Worm (Caenorhabditis elegans) whole organism, L1 larva: ENCODE results near the gene rdl-1.

ENCODE experiments used
- C04F5.9 ChIP-seq: sonication (generic microtip); optimal IDR thresholded peaks from 2 replicates; lab custom pipeline; 2016; ENCODE audit warnings: missing genetic modification characterization, missing compliant biosample characterization
- C16A3.4 ChIP-seq: fragments of 150-350 bp; optimal IDR thresholded peaks from 2 replicates; lab custom pipeline; 2014; ENCODE audit warnings: missing biosample characterization, missing genetic modification characterization
- C34B4.2 ChIP-seq: sonication (generic microtip); optimal IDR thresholded peaks from 2 replicates; lab custom pipeline; 2017; ENCODE audit warnings: mild to moderate bottlenecking, missing genetic modification characterization, missing compliant biosample characterization
- Y116A8C.19 ChIP-seq: sonication (generic microtip); optimal IDR thresholded peaks from 2 replicates; lab custom pipeline; 2016; ENCODE audit warnings: missing compliant biosample characterization, missing genetic modification characterization, borderline replicate concordance
- aly-2 ChIP-seq: fragments of 150-350 bp; optimal IDR thresholded peaks from 2 replicates; lab custom pipeline; 2014; ENCODE audit warnings: missing biosample characterization, missing genetic modification characterization
- blmp-1 ChIP-seq: fragments of 150-350 bp; optimal IDR thresholded peaks from 2 replicates; lab custom pipeline; 2014; ENCODE audit warnings: missing biosample characterization, missing genetic modification characterization
- ceh-88 ChIP-seq: fragments of 200-800 bp; sonication (Bioruptor generic); IDR thresholded peaks from 2 replicates; pipeline ENCODE4 v1.3.6; 2022; ENCODE audit warnings: missing genetic modification characterization, missing compliant biosample characterization
- dpl-1 ChIP-seq, 3 experiments: fragments of 150-350 bp in 2 of 3; sonication (generic microtip) in 1 of 3; optimal IDR thresholded peaks; 2 replicates each; lab custom pipeline; 2014 to 2017; ENCODE audit warnings: missing biosample characterization in 3 of 3, missing genetic modification characterization in 3 of 3, missing genetic modification reagents in 3 of 3
- efl-3 ChIP-seq: fragments of 200-800 bp; sonication (Bioruptor generic); optimal IDR thresholded peaks from 2 replicates; lab custom pipeline; 2018; ENCODE audit warnings: mild to moderate bottlenecking, missing genetic modification characterization, missing compliant biosample characterization
- egl-13 ChIP-seq: sonication (generic microtip); optimal IDR thresholded peaks from 2 replicates; lab custom pipeline; 2016; ENCODE audit warnings: missing genotype, missing genetic modification reagents, missing genetic modification characterization, missing compliant biosample characterization
- elt-3 ChIP-seq, 6 experiments: fragments of 150-350 bp in 1 of 6; sonication (generic microtip); optimal IDR thresholded peaks; 2 replicates each; lab custom pipeline; 2017 to 2018; ENCODE audit warnings: missing biosample characterization in 6 of 6, missing genetic modification characterization in 6 of 6, inconsistent platforms in 1 of 6
- fkh-4 ChIP-seq: sonication (generic microtip); optimal IDR thresholded peaks from 2 replicates; lab custom pipeline; 2016; ENCODE audit warnings: missing compliant biosample characterization, missing genetic modification characterization, borderline replicate concordance
- fkh-8 ChIP-seq: sonication (generic microtip); optimal IDR thresholded peaks from 2 replicates; lab custom pipeline; 2016; ENCODE audit warnings: mild to moderate bottlenecking, missing genetic modification characterization, missing compliant biosample characterization
- grh-1 ChIP-seq: fragments of 200-800 bp; sonication (Bioruptor generic); IDR thresholded peaks from 2 replicates; pipeline ENCODE4 v1.3.6; 2022; ENCODE audit warnings: missing genetic modification reagents, missing genetic modification characterization, missing compliant biosample characterization
- hlh-17 ChIP-seq: fragments of 200-800 bp; sonication (Bioruptor generic); optimal IDR thresholded peaks from 2 replicates; lab custom pipeline; 2018; ENCODE audit warnings: missing genetic modification characterization, mild to moderate bottlenecking, missing compliant biosample characterization, moderate library complexity, borderline replicate concordance
- hlh-4 ChIP-seq: sonication (generic microtip); optimal IDR thresholded peaks from 2 replicates; lab custom pipeline; 2016; ENCODE audit warnings: mild to moderate bottlenecking, missing genetic modification characterization, missing compliant biosample characterization
- hpl-2 ChIP-seq: fragments of 150-350 bp; optimal IDR thresholded peaks from 2 replicates; lab custom pipeline; 2014; ENCODE audit warnings: missing biosample characterization, missing genetic modification reagents, missing genetic modification characterization
- irx-1 ChIP-seq: sonication (generic microtip); optimal IDR thresholded peaks from 2 replicates; lab custom pipeline; 2016; ENCODE audit warnings: missing genetic modification characterization, missing compliant biosample characterization
- lin-13 ChIP-seq: fragments of 150-350 bp; optimal IDR thresholded peaks from 2 replicates; lab custom pipeline; 2014; ENCODE audit warnings: missing biosample characterization, missing genetic modification reagents, missing genetic modification characterization
- lin-15B ChIP-seq: fragments of 150-350 bp; sonication (generic microtip); optimal IDR thresholded peaks from 3 replicates; lab custom pipeline; 2014; ENCODE audit warnings: missing biosample characterization, missing genetic modification characterization
- mab-9 ChIP-seq: fragments of 200-800 bp; sonication (Bioruptor generic); IDR thresholded peaks from 2 replicates; pipeline ENCODE4 v1.3.6; 2022; ENCODE audit warnings: missing genetic modification reagents, missing genetic modification characterization, missing compliant biosample characterization
- mef-2 ChIP-seq: fragments of 150-350 bp; optimal IDR thresholded peaks from 2 replicates; lab custom pipeline; 2014; ENCODE audit warnings: missing biosample characterization, missing genetic modification characterization
- mep-1 ChIP-seq: fragments of 150-350 bp; optimal IDR thresholded peaks from 2 replicates; lab custom pipeline; 2014; ENCODE audit warnings: missing biosample characterization, missing genetic modification characterization
- nhr-20 ChIP-seq: sonication (generic microtip); optimal IDR thresholded peaks from 2 replicates; lab custom pipeline; 2016; ENCODE audit warnings: mild to moderate bottlenecking, missing genetic modification characterization, missing compliant biosample characterization
- nhr-28 ChIP-seq: fragments of 150-350 bp; optimal IDR thresholded peaks from 2 replicates; lab custom pipeline; 2014; ENCODE audit warnings: missing biosample characterization, missing genetic modification characterization
- nhr-47 ChIP-seq: sonication (generic microtip); optimal IDR thresholded peaks from 2 replicates; lab custom pipeline; 2016; ENCODE audit warnings: mild to moderate bottlenecking, missing genetic modification characterization, moderate library complexity, missing compliant biosample characterization
- nhr-77 ChIP-seq: fragments of 150-350 bp; optimal IDR thresholded peaks from 2 replicates; lab custom pipeline; 2014; ENCODE audit warnings: missing biosample characterization, missing genetic modification characterization
- nhr-84 ChIP-seq: sonication (generic microtip); optimal IDR thresholded peaks from 2 replicates; lab custom pipeline; 2017; ENCODE audit warnings: missing biosample characterization, missing genetic modification characterization
- nhr-85 ChIP-seq: sonication (generic microtip); peaks from one replicate; lab custom pipeline; 2016; ENCODE audit warnings: missing genetic modification characterization, inconsistent platforms, missing compliant biosample characterization
- pqm-1 ChIP-seq: sonication (generic microtip); optimal IDR thresholded peaks from 3 replicates; lab custom pipeline; 2017; ENCODE audit warnings: missing biosample characterization, missing genetic modification characterization
- rnt-1 ChIP-seq: sonication (generic microtip); optimal IDR thresholded peaks from 2 replicates; lab custom pipeline; 2016; ENCODE audit warnings: mild to moderate bottlenecking, missing genetic modification characterization, moderate library complexity, missing compliant biosample characterization
- sup-37 ChIP-seq: fragments of 200-800 bp; sonication (Bioruptor generic); optimal IDR thresholded peaks from 2 replicates; lab custom pipeline; 2018; ENCODE audit warnings: mild to moderate bottlenecking, missing genetic modification characterization, missing compliant biosample characterization
- tbx-2 ChIP-seq: sonication (generic microtip); optimal IDR thresholded peaks from 2 replicates; lab custom pipeline; 2016; ENCODE audit warnings: missing genetic modification characterization, missing compliant biosample characterization
- tlp-1 ChIP-seq: fragments of 150-350 bp; optimal IDR thresholded peaks from 2 replicates; lab custom pipeline; 2014; ENCODE audit warnings: missing biosample characterization, missing genetic modification characterization
- unc-30 ChIP-seq: sonication (generic microtip); optimal IDR thresholded peaks from 2 replicates; lab custom pipeline; 2017; ENCODE audit warnings: missing biosample characterization, missing genetic modification characterization
- unc-86 ChIP-seq: sonication (generic microtip); optimal IDR thresholded peaks from 2 replicates; lab custom pipeline; 2016; ENCODE audit warnings: missing genetic modification characterization, missing compliant biosample characterization
- unc-98 ChIP-seq: fragments of 200-800 bp; sonication (Bioruptor generic); IDR thresholded peaks from 2 replicates; pipeline ENCODE4 v1.3.6; 2022; ENCODE audit warnings: missing genetic modification characterization, missing compliant biosample characterization
- xbp-1 ChIP-seq: sonication (generic microtip); optimal IDR thresholded peaks from 2 replicates; lab custom pipeline; 2016; ENCODE audit warnings: missing genetic modification characterization, missing compliant biosample characterization

The rdl-1 gene

ce11 chrIV:7774206-7774605, 4.1 kb upstream of the rdl-1 start, which contains the start of the genes hcf-1 and swd-2.2 (continued):
- TF ChIP-seq hlh-17 (GFP tag; lab: Kevin White, UChicago) (no peak), lin-15B (tag; lab: Kevin White, UChicago) (peak; percentile 39), hpl-2 (no peak), unc-98 (GFP tag; lab: Robert Waterston, UW) (no peak), blmp-1 (tag; lab: Kevin White, UChicago) (peak; percentile 63), aly-2 (tag; lab: Kevin White, UChicago) (no peak), nhr-28 (tag; lab: Kevin White, UChicago) (no peak), C16A3.4 (tag; lab: Kevin White, UChicago) (peak; percentile 61), mep-1 (tag; lab: Kevin White, UChicago) (peak; percentile 48), nhr-20 (tag; lab: Kevin White, UChicago) (peak; percentile 3), grh-1 (GFP tag; lab: Robert Waterston, UW) (no peak), nhr-47 (tag; lab: Kevin White, UChicago) (peak; percentile 14), Y116A8C.19 (no peak)

ce11 chrIV:7764319-7764718, 5.7 kb downstream of the rdl-1 start:
- no peak for TF ChIP-seq elt-3 (tag; optimal IDR thresholded peaks at IDR 0.05; lab: Kevin White, UChicago)
- no peak for TF ChIP-seq ceh-88 (GFP tag; lab: Robert Waterston, UW)
- TF ChIP-seq unc-86 (tag; lab: Kevin White, UChicago): no peak
- TF ChIP-seq sup-37: no peak
- TF ChIP-seq efl-3 (GFP tag; lab: Kevin White, UChicago): no peak
- no peak for TF ChIP-seq nhr-84 (tag; lab: Kevin White, UChicago)
- no peak for TF ChIP-seq xbp-1 (tag; lab: Kevin White, UChicago)
- no peak for TF ChIP-seq hlh-4
- TF ChIP-seq unc-30 (tag; lab: Kevin White, UChicago): no peak
- TF ChIP-seq irx-1: no peak
- TF ChIP-seq lin-15B (tag; lab: Kevin White, UChicago): no peak
- no peak for TF ChIP-seq mef-2
- TF ChIP-seq fkh-4: no peak
- TF ChIP-seq lin-13 (GFP tag; lab: Kevin White, UChicago): no peak
- no peak for TF ChIP-seq pqm-1 (tag; lab: Kevin White, UChicago)
- TF ChIP-seq C34B4.2 (tag; lab: Kevin White, UChicago): no peak
- no peak for TF ChIP-seq nhr-85
- no peak for TF ChIP-seq nhr-77 (tag; lab: Kevin White, UChicago)
- no peak for TF ChIP-seq egl-13 (tag; lab: Kevin White, UChicago)
- no peak for TF ChIP-seq fkh-8 (tag; lab: Kevin White, UChicago)
- TF ChIP-seq, all 84 proteins: peak for 0

- no peak for TF ChIP-seq nhr-77 (tag; lab: Kevin White, UChicago)
- no peak for TF ChIP-seq egl-13 (tag; lab: Kevin White, UChicago)
- TF ChIP-seq C04F5.9 (tag; lab: Kevin White, UChicago): no peak
- TF ChIP-seq hlh-17 (GFP tag; lab: Kevin White, UChicago): no peak
- TF ChIP-seq aly-2 (tag; lab: Kevin White, UChicago): no peak
- no peak for TF ChIP-seq unc-86 (tag; lab: Kevin White, UChicago)
- TF ChIP-seq mab-9 (GFP tag; lab: Robert Waterston, UW): no peak
- TF ChIP-seq tbx-2 (tag; lab: Kevin White, UChicago): no peak
- no peak for TF ChIP-seq tlp-1 (tag; lab: Kevin White, UChicago)
- TF ChIP-seq nhr-47 (tag; lab: Kevin White, UChicago): no peak
- TF ChIP-seq rnt-1 (tag; lab: Kevin White, UChicago): no peak
- no peak for TF ChIP-seq dpl-1 (GFP tag; optimal IDR thresholded peaks at IDR 0.05; lab: Kevin White, UChicago)
- TF ChIP-seq efl-3 (GFP tag; lab: Kevin White, UChicago): no peak
Observed at ce11 chrIV:7763748-7764147, 6.3 kb downstream of the rdl-1 start, which contains the start of the genes C46A5.6 and C46A5.1. TSS of gene C46A5.6 (minus strand) at chrIV:7763848. TSS of gene C46A5.1 (plus strand) at chrIV:7763931.
